Fruit fly (Drosophila melanogaster) whole organism, embryonic: ENCODE results near the gene Ythdc1.

Experiments used
- Ada2b ChIP-seq: fragments of 200-800 bp; sonication (Bioruptor generic); IDR thresholded peaks from 2 replicates; pipeline ENCODE4 v1.3.6; 2022; ENCODE audit warnings: missing biosample characterization, missing genetic modification characterization
- Aef1 ChIP-seq: fragments of 200-800 bp; sonication (Bioruptor generic); IDR thresholded peaks from 3 replicates; pipeline ENCODE4 v1.3.6; 2022; ENCODE audit warnings: missing biosample characterization, missing genetic modification characterization
- Asciz ChIP-seq: fragments of 200-800 bp; sonication (Bioruptor generic); optimal IDR thresholded peaks from 2 replicates; lab custom pipeline; 2017; ENCODE audit warnings: missing biosample characterization, mild to moderate bottlenecking, missing genetic modification characterization, missing genetic modification reagents
- CG10321 ChIP-seq: fragments of 200-800 bp; sonication (Bioruptor generic); IDR thresholded peaks from 2 replicates; pipeline ENCODE4 v1.3.6; 2022; ENCODE audit warnings: missing biosample characterization, missing genetic modification characterization
- CG11398 ChIP-seq: fragments of 200-800 bp; sonication (Bioruptor generic); optimal IDR thresholded peaks from 2 replicates; lab custom pipeline; 2016; ENCODE audit warnings: missing biosample characterization, missing genetic modification characterization
- CG14014 ChIP-seq: fragments of 200-800 bp; sonication (Bioruptor generic); IDR thresholded peaks from 2 replicates; pipeline ENCODE4 v1.3.6; 2022; ENCODE audit warnings: missing biosample characterization, missing genetic modification characterization
- CG15011 ChIP-seq: fragments of 200-800 bp; sonication (Bioruptor generic); optimal IDR thresholded peaks from 3 replicates; lab custom pipeline; 2018; ENCODE audit warnings: missing biosample characterization, mild to moderate bottlenecking, missing genetic modification characterization
- CG16863 ChIP-seq: fragments of 200-800 bp; sonication (Bioruptor generic); optimal IDR thresholded peaks from 3 replicates; lab custom pipeline; 2016; ENCODE audit warnings: missing biosample characterization, missing genetic modification characterization
- CG2129 ChIP-seq: fragments of 200-800 bp; sonication (Bioruptor generic); IDR thresholded peaks from 2 replicates; pipeline ENCODE4 v1.3.6; 2022; ENCODE audit warnings: missing biosample characterization, missing genetic modification characterization; ENCODE audit not compliant: partially characterized antibody
- CG2202 ChIP-seq: fragments of 200-800 bp; sonication (Bioruptor generic); optimal IDR thresholded peaks from 2 replicates; lab custom pipeline; 2018; ENCODE audit warnings: missing biosample characterization, mild to moderate bottlenecking, missing genetic modification characterization
- CG31365 ChIP-seq: fragments of 200-800 bp; sonication (Bioruptor generic); optimal IDR thresholded peaks from 2 replicates; lab custom pipeline; 2018; ENCODE audit warnings: missing biosample characterization, mild to moderate bottlenecking, missing genetic modification characterization
- CG32767 ChIP-seq: fragments of 200-800 bp; sonication (Bioruptor generic); IDR thresholded peaks from 2 replicates; pipeline ENCODE4 v1.3.6; 2022; ENCODE audit warnings: missing biosample characterization, missing genetic modification characterization
- CG34422 ChIP-seq: fragments of 200-800 bp; sonication (Bioruptor generic); IDR thresholded peaks from 3 replicates; pipeline ENCODE4 v1.3.6; 2022; ENCODE audit warnings: missing biosample characterization, missing genetic modification characterization
- CG3995 ChIP-seq: fragments of 200-800 bp; sonication (Bioruptor generic); optimal IDR thresholded peaks from 3 replicates; lab custom pipeline; 2016; ENCODE audit warnings: missing biosample characterization, missing genetic modification characterization
- CG4360 ChIP-seq: fragments of 200-800 bp; sonication (Bioruptor generic); IDR thresholded peaks from 2 replicates; pipeline ENCODE4 v1.3.6; 2022; ENCODE audit warnings: missing biosample characterization, missing genetic modification characterization
- CG4404 ChIP-seq: fragments of 200-800 bp; sonication (Bioruptor generic); IDR thresholded peaks from 2 replicates; pipeline ENCODE4 v1.3.6; 2022; ENCODE audit warnings: missing biosample characterization, missing genetic modification characterization
- CG7745 ChIP-seq: fragments of 200-800 bp; sonication (Bioruptor generic); optimal IDR thresholded peaks from 2 replicates; lab custom pipeline; 2018; ENCODE audit warnings: missing biosample characterization, mild to moderate bottlenecking, missing genetic modification characterization, moderate library complexity
- CG8924 ChIP-seq: fragments of 200-800 bp; optimal IDR thresholded peaks from 3 replicates; lab custom pipeline; 2019; ENCODE audit warnings: missing biosample characterization, mild to moderate bottlenecking, missing genetic modification characterization, moderate library complexity
- CG9797 ChIP-seq: fragments of 200-800 bp; sonication (Bioruptor generic); optimal IDR thresholded peaks from 3 replicates; lab custom pipeline; 2018; ENCODE audit warnings: missing biosample characterization, mild to moderate bottlenecking, missing genetic modification characterization
- CHES-1-like ChIP-seq: fragments of 200-800 bp; sonication (Bioruptor generic); optimal IDR thresholded peaks from 2 replicates; lab custom pipeline; 2016; ENCODE audit warnings: missing biosample characterization, missing genetic modification characterization
- Gug ChIP-seq: fragments of 200-800 bp; sonication (Bioruptor generic); IDR thresholded peaks from 4 replicates; pipeline ENCODE4 v1.3.6; 2022; ENCODE audit warnings: missing biosample characterization, missing genetic modification characterization
- HLH4C ChIP-seq: fragments of 200-800 bp; sonication (Bioruptor generic); IDR thresholded peaks from 3 replicates; pipeline ENCODE4 v1.3.6; 2022; ENCODE audit warnings: missing biosample characterization, missing genetic modification characterization; ENCODE audit not compliant: partially characterized antibody
- Hr51 ChIP-seq, 2 experiments: fragments of 200-800 bp; sonication (Bioruptor generic); optimal IDR thresholded peaks; 2 replicates in 1 of 2; 3 replicates in 1 of 2; lab custom pipeline; 2016 to 2018; ENCODE audit warnings: missing biosample characterization in 2 of 2, missing genetic modification characterization in 2 of 2, mild to moderate bottlenecking in 1 of 2, moderate library complexity in 1 of 2
- Med ChIP-seq: fragments of 200-800 bp; sonication (Bioruptor generic); peaks from one replicate; lab custom pipeline; 2016; ENCODE audit warnings: missing biosample characterization, missing genetic modification characterization, mild to moderate bottlenecking, inconsistent platforms, moderate library complexity
- Meics ChIP-seq: fragments of 200-800 bp; sonication (Bioruptor generic); optimal IDR thresholded peaks from 2 replicates; lab custom pipeline; 2017; ENCODE audit warnings: missing biosample characterization, mild to moderate bottlenecking, missing genetic modification characterization
- Nf-YC ChIP-seq: fragments of 200-800 bp; optimal IDR thresholded peaks from 3 replicates; lab custom pipeline; 2019; ENCODE audit warnings: missing biosample characterization, mild to moderate bottlenecking, missing genetic modification characterization, moderate library complexity
- Oli ChIP-seq: fragments of 200-800 bp; sonication (Bioruptor generic); optimal IDR thresholded peaks from 2 replicates; lab custom pipeline; 2018; ENCODE audit warnings: missing biosample characterization, mild to moderate bottlenecking, missing genetic modification characterization, moderate library complexity
- Rx ChIP-seq: fragments of 200-800 bp; sonication (Bioruptor generic); IDR thresholded peaks from 2 replicates; pipeline ENCODE4 v1.3.6; 2022; ENCODE audit warnings: missing biosample characterization, missing genetic modification characterization
- Sin3A ChIP-seq: fragments of >200 bp; optimal IDR thresholded peaks from 2 replicates; lab custom pipeline; 2018
- Sry-δ ChIP-seq: fragments of 200-800 bp; sonication (Bioruptor generic); optimal IDR thresholded peaks from 2 replicates; lab custom pipeline; 2016; ENCODE audit warnings: missing biosample characterization, missing genetic modification characterization
- Ssrp ChIP-seq: fragments of 200-800 bp; sonication (Bioruptor generic); optimal IDR thresholded peaks from 2 replicates; lab custom pipeline; 2018; ENCODE audit warnings: missing biosample characterization, mild to moderate bottlenecking, missing genetic modification characterization, moderate library complexity
- Xrp1 ChIP-seq: fragments of 200-800 bp; sonication (Bioruptor generic); IDR thresholded peaks from 2 replicates; pipeline ENCODE4 v1.3.6; 2022; ENCODE audit warnings: missing biosample characterization, missing genetic modification characterization
- cato ChIP-seq: fragments of 200-800 bp; sonication (Bioruptor generic); optimal IDR thresholded peaks from 2 replicates; lab custom pipeline; 2016; ENCODE audit warnings: missing biosample characterization, missing genetic modification characterization, borderline replicate concordance
- crol ChIP-seq: fragments of 200-800 bp; sonication (Bioruptor generic); IDR thresholded peaks from 2 replicates; pipeline ENCODE4 v1.3.6; 2022; ENCODE audit warnings: missing biosample characterization, missing genetic modification characterization
- danr ChIP-seq: fragments of 200-800 bp; sonication (Bioruptor generic); IDR thresholded peaks from 2 replicates; pipeline ENCODE4 v1.3.6; 2022; ENCODE audit warnings: missing biosample characterization, missing genetic modification characterization
- dpn ChIP-seq, 2 experiments: fragments of 200-800 bp; sonication (Bioruptor generic); optimal IDR thresholded peaks; 3 replicates each; lab custom pipeline; 2016; ENCODE audit warnings: missing biosample characterization in 2 of 2, missing genetic modification characterization in 2 of 2
- ewg ChIP-seq: fragments of 200-800 bp; sonication (Bioruptor generic); optimal IDR thresholded peaks from 3 replicates; lab custom pipeline; 2017; ENCODE audit warnings: mild to moderate bottlenecking, missing biosample characterization, missing genetic modification reagents, missing genetic modification characterization
- fd102C ChIP-seq: fragments of 200-800 bp; sonication (Bioruptor generic); optimal IDR thresholded peaks from 2 replicates; lab custom pipeline; 2018; ENCODE audit warnings: missing biosample characterization, mild to moderate bottlenecking, missing genetic modification characterization, moderate library complexity
- gce ChIP-seq: fragments of 200-800 bp; sonication (Bioruptor generic); IDR thresholded peaks from 3 replicates; pipeline ENCODE4 v1.3.6; 2022; ENCODE audit warnings: missing biosample characterization, missing genetic modification characterization
- nerfin-2 ChIP-seq: fragments of 200-800 bp; sonication (Bioruptor generic); IDR thresholded peaks from 2 replicates; pipeline ENCODE4 v1.3.6; 2022; ENCODE audit warnings: missing biosample characterization, missing genetic modification characterization; ENCODE audit not compliant: partially characterized antibody
- otp ChIP-seq: fragments of 200-800 bp; sonication (Bioruptor generic); IDR thresholded peaks from 3 replicates; pipeline ENCODE4, ENCODE4 v1.3.6; 2022; ENCODE audit warnings: missing biosample characterization, missing genetic modification characterization
- pan ChIP-seq, 4 experiments: fragments of >200 bp in 3 of 4; fragments of 200-800 bp in 1 of 4; sonication (Bioruptor generic) in 1 of 4; optimal IDR thresholded peaks in 3 of 4; IDR thresholded peaks in 1 of 4; 2 replicates each; pipeline versions ENCODE4 v1.3.6 to Lab custom; 2017 to 2022; ENCODE audit warnings: missing biosample characterization in 2 of 4, missing genetic modification characterization in 2 of 4, mixed read lengths in 1 of 4
- ranshi ChIP-seq: fragments of 200-800 bp; sonication (Bioruptor generic); IDR thresholded peaks from 2 replicates; pipeline ENCODE4 v1.3.6; 2022; ENCODE audit warnings: missing biosample characterization, missing genetic modification characterization
- row ChIP-seq: fragments of 200-800 bp; sonication (Bioruptor generic); IDR thresholded peaks from 3 replicates; pipeline ENCODE4 v1.3.6; 2022; ENCODE audit warnings: missing biosample characterization, missing genetic modification characterization
- run ChIP-seq: fragments of 200-800 bp; sonication (Bioruptor generic); optimal IDR thresholded peaks from 3 replicates; lab custom pipeline; 2018; ENCODE audit warnings: missing biosample characterization, mild to moderate bottlenecking, missing genetic modification characterization
- sim ChIP-seq: fragments of 200-800 bp; sonication (Bioruptor generic); IDR thresholded peaks from 2 replicates; pipeline ENCODE4 v1.3.6; 2022; ENCODE audit warnings: missing biosample characterization, missing genetic modification characterization
- sob ChIP-seq: fragments of 200-800 bp; sonication (Bioruptor generic); IDR thresholded peaks from 2 replicates; pipeline ENCODE4 v1.3.6; 2022; ENCODE audit warnings: missing biosample characterization, missing genetic modification characterization
- stwl ChIP-seq: fragments of 200-800 bp; sonication (Bioruptor generic); optimal IDR thresholded peaks from 3 replicates; lab custom pipeline; 2018; ENCODE audit warnings: missing biosample characterization, mild to moderate bottlenecking, missing genetic modification characterization, moderate library complexity
- tup ChIP-seq: fragments of 200-800 bp; sonication (Bioruptor generic); optimal IDR thresholded peaks from 2 replicates; lab custom pipeline; 2016; ENCODE audit warnings: missing biosample characterization, mild to moderate bottlenecking, missing genetic modification characterization, moderate library complexity
- zfh2 ChIP-seq: fragments of 200-800 bp; sonication (Bioruptor generic); optimal IDR thresholded peaks from 2 replicates; lab custom pipeline; 2016; ENCODE audit warnings: missing biosample characterization, missing genetic modification characterization

Ythdc1 gene

DNA sequence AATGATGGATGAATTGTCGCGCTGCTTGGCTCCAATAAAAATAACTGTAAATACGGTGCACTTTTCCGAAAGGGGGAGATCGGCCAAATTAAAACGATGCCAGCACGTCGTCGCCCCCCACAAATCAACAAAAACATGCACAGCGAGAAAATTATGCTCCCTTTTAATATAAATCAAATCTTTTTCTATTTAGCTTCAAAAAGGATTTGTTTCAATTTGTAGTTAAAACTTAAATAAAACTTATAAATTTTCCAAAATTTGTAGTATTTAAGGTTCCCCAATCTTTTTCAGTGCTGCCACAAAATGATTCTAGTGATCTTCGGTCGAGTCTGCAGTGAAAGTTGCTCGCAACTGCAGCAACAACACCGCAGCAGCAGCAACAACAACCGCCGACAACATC is 22.1 kb upstream of the Ythdc1 start (continued):
- TF ChIP-seq row (GFP tag; lab: Robert Waterston, UW) (peak; percentile 85), zfh2 (no peak), stwl (tag; lab: Kevin White, UChicago) (peak; percentile 65), CG9797 (peak; percentile 15), Ada2b (GFP tag; lab: Robert Waterston, UW) (peak; percentile 62), CG14014 (peak; percentile 47; the same call in 1 of the 2 replicates), danr (GFP tag; lab: Robert Waterston, UW) (peak; percentile 55; the same call in 1 of the 2 replicates), Hr51 (GFP tag; optimal IDR thresholded peaks at IDR 0.05; lab: Kevin White, UChicago) (peak; percentile 30 to 68), tup (peak; percentile 64), sim (GFP tag; lab: Robert Waterston, UW) (peak; percentile 86), Meics (GFP tag; lab: Kevin White, UChicago) (peak; percentile 31), Sin3A (lab: Kevin White, UChicago) (no peak), CG4404 (GFP tag; lab: Robert Waterston, UW) (peak; percentile 79), nerfin-2 (GFP tag; lab: Robert Waterston, UW) (no peak), Asciz (GFP tag; lab: Kevin White, UChicago) (peak; percentile 90), sob (GFP tag; lab: Robert Waterston, UW) (no peak; the same call in 1 of the 2 replicates), cato (GFP tag; lab: Kevin White, UChicago) (peak; percentile 70), pan (optimal IDR thresholded peaks at IDR 0.05; lab: Kevin White, UChicago) (no peak), pan (GFP tag; optimal IDR thresholded peaks at IDR 0.05 in 1 of 2, IDR thresholded peaks at IDR 0.05 in 1 of 2) (peak in 1 of 2 experiments; percentile 70), CG34422 (GFP tag; lab: Robert Waterston, UW) (peak; percentile 85; the same call in 2 of the 3 replicates), Sry-δ (GFP tag; lab: Kevin White, UChicago) (peak; percentile 40), CG2202 (tag; lab: Kevin White, UChicago) (peak; percentile 96), CHES-1-like (peak; percentile 33), fd102C (GFP tag; lab: Kevin White, UChicago) (no peak), Ssrp (peak; percentile 94), otp (GFP tag; lab: Robert Waterston, UW) (peak; percentile 90), HLH4C (no peak), crol (GFP tag; lab: Robert Waterston, UW) (no peak; the same call in 1 of the 2 replicates), Oli (tag; lab: Kevin White, UChicago) (peak; percentile 91), ewg (peak; percentile 82), Nf-YC (tag; lab: Kevin White, UChicago) (peak; percentile 13), CG32767 (GFP tag; lab: Robert Waterston, UW) (peak; percentile 85), CG8924 (tag; lab: Kevin White, UChicago) (peak; percentile 93), CG7745 (tag; lab: Kevin White, UChicago) (peak; percentile 78), Gug (GFP tag; lab: Robert Waterston, UW) (peak; percentile 41; the same call in 2 of the 4 replicates), Med (GFP tag; lab: Kevin White, UChicago) (peak; percentile 93), Aef1 (GFP tag; lab: Robert Waterston, UW) (0 out of 3 replicates have a peak, but pooled peaks have one; percentile 28), run (tag; lab: Kevin White, UChicago) (peak; percentile 69), CG2129 (GFP tag; lab: Robert Waterston, UW) (no peak), Rx (peak; percentile 56; the same call in 1 of the 2 replicates), CG4360 (GFP tag; lab: Robert Waterston, UW) (peak; percentile 76), CG11398 (peak; percentile 43), CG16863 (peak; percentile 84), CG15011 (peak; percentile 55), CG10321 (no peak), Xrp1 (GFP tag; lab: Robert Waterston, UW) (peak; percentile 96), gce (GFP tag; lab: Robert Waterston, UW) (peak; percentile 51; the same call in 1 of the 3 replicates), CG31365 (tag; lab: Kevin White, UChicago) (peak; percentile 29), CG3995 (GFP tag; lab: Kevin White, UChicago) (no peak), dpn (GFP tag; optimal IDR thresholded peaks at IDR 0.05; lab: Kevin White, UChicago) (peak; percentile 74 to 84), ranshi (GFP tag; lab: Robert Waterston, UW) (peak; percentile 80)
